Worm (Caenorhabditis elegans) whole organism, L4/young adult: ENCODE results near the gene T24C2.3.

Source experiments
- W03F9.2 ChIP-seq: fragments of 150-350 bp; optimal IDR thresholded peaks from 2 replicates; lab custom pipeline; 2014; ENCODE audit warnings: missing biosample characterization, missing genetic modification characterization
- dao-5 ChIP-seq: sonication (generic microtip); optimal IDR thresholded peaks from 2 replicates; lab custom pipeline; 2016; ENCODE audit warnings: missing genotype, missing genetic modification characterization, moderate library complexity, missing compliant biosample characterization
- him-1 ChIP-seq: sonication (generic microtip); optimal IDR thresholded peaks from 2 replicates; lab custom pipeline; 2016; ENCODE audit warnings: missing genotype, missing genetic modification reagents, missing genetic modification characterization, missing compliant biosample characterization

The T24C2.3 gene

ce11 chrX:14543224-14543623 lies at the start of gene T24C2.3:
TSS of gene T24C2.3 (plus strand) at chrX:14543524.
- no peak for TF ChIP-seq him-1
- TF ChIP-seq W03F9.2 (tag; lab: Kevin White, UChicago): no peak
- TF ChIP-seq dao-5: no peak

- TF ChIP-seq him-1 (no peak), W03F9.2 (tag; lab: Kevin White, UChicago) (no peak), dao-5 (no peak)
Measured at ce11 chrX:14495075-14495474, 48.2 kb upstream of the T24C2.3 start.

ce11 chrX:14495785-14496184 lies 47.5 kb upstream of the T24C2.3 start, which contains the start of gene ztf-14:
TSS of gene ztf-14 (plus strand) at chrX:14496085.
- TF ChIP-seq W03F9.2 (tag; lab: Kevin White, UChicago): no peak
- no peak for TF ChIP-seq him-1
- no peak for TF ChIP-seq dao-5

- no peak for TF ChIP-seq dao-5
- no peak for TF ChIP-seq W03F9.2 (tag; lab: Kevin White, UChicago)
- TF ChIP-seq him-1: no peak
Measured at ce11 chrX:14496545-14496944, 46.8 kb upstream of the T24C2.3 start.

- no peak for TF ChIP-seq dao-5
- no peak for TF ChIP-seq him-1
- TF ChIP-seq W03F9.2 (tag; lab: Kevin White, UChicago): no peak
Measured at ce11 chrX:14499830-14500409, 43.4 kb upstream of the T24C2.3 start.

ce11 chrX:14500422-14501058 lies 42.8 kb upstream of the T24C2.3 start:
- no peak for TF ChIP-seq him-1
- no peak for TF ChIP-seq dao-5
- TF ChIP-seq W03F9.2 (tag; lab: Kevin White, UChicago): no peak

- TF ChIP-seq W03F9.2 (tag; lab: Kevin White, UChicago) (peak; percentile 50), him-1 (no peak)
Measured at ce11 chrX:14502116-14502587, 41.2 kb upstream of the T24C2.3 start.

- TF ChIP-seq dao-5 (no peak), him-1 (no peak), W03F9.2 (tag; lab: Kevin White, UChicago) (no peak)
Measured at ce11 chrX:14503282-14503681, 40.0 kb upstream of the T24C2.3 start.

ce11 chrX:14503800-14504550 lies 39.3 kb upstream of the T24C2.3 start, which contains the start of gene M163.1:
TSS of gene M163.1 (minus strand) at chrX:14503824.
- no peak for TF ChIP-seq W03F9.2 (tag; lab: Kevin White, UChicago)
- no peak for TF ChIP-seq him-1
- no peak for TF ChIP-seq dao-5

ce11 chrX:14504551-14504902 lies 38.8 kb upstream of the T24C2.3 start:
- no peak for TF ChIP-seq him-1
- no peak for TF ChIP-seq dao-5
- TF ChIP-seq W03F9.2 (tag; lab: Kevin White, UChicago): no peak

ce11 chrX:14505578-14506353 lies 37.6 kb upstream of the T24C2.3 start:
- TF ChIP-seq him-1 (no peak), dao-5 (no peak), W03F9.2 (tag; lab: Kevin White, UChicago) (no peak)

ce11 chrX:14507992-14508391 lies 35.3 kb upstream of the T24C2.3 start:
- TF ChIP-seq W03F9.2 (tag; lab: Kevin White, UChicago) (no peak), him-1 (no peak), dao-5 (no peak)

- TF ChIP-seq W03F9.2 (tag; lab: Kevin White, UChicago) (no peak), dao-5 (no peak), him-1 (no peak)
Measured at ce11 chrX:14508823-14509259, 34.5 kb upstream of the T24C2.3 start.

- TF ChIP-seq W03F9.2 (tag; lab: Kevin White, UChicago) (no peak), dao-5 (no peak), him-1 (no peak)
Measured at ce11 chrX:14510358-14510757, 33.0 kb upstream of the T24C2.3 start.
